Fruit fly (Drosophila melanogaster) whole organism, embryonic: Measurements from ENCODE around the gene CG7079.

ENCODE experiments used
- B-H1 ChIP-seq: fragments of 200-800 bp; sonication (Bioruptor generic); IDR thresholded peaks from 3 replicates; pipeline ENCODE4 v1.3.6; 2022; ENCODE audit warnings: missing biosample characterization, missing genetic modification characterization
- B-H2 ChIP-seq: fragments of 200-800 bp; sonication (Bioruptor generic); optimal IDR thresholded peaks from 2 replicates; lab custom pipeline; 2018; ENCODE audit warnings: missing biosample characterization, mild to moderate bottlenecking, missing genetic modification characterization
- Bgb ChIP-seq: fragments of 200-800 bp; sonication (Bioruptor generic); IDR thresholded peaks from 2 replicates; pipeline ENCODE4 v1.3.6; 2022; ENCODE audit warnings: missing biosample characterization, missing genetic modification characterization; ENCODE audit not compliant: partially characterized antibody
- CG11560 ChIP-seq: fragments of 200-800 bp; sonication (Bioruptor generic); IDR thresholded peaks from 3 replicates; pipeline ENCODE4 v1.3.6; 2022; ENCODE audit warnings: missing biosample characterization, missing genetic modification characterization
- CG12071 ChIP-seq: fragments of 200-800 bp; sonication (Bioruptor generic); optimal IDR thresholded peaks from 3 replicates; lab custom pipeline; 2018; ENCODE audit warnings: missing biosample characterization, mild to moderate bottlenecking, missing genetic modification characterization
- CG13287 ChIP-seq: fragments of 200-800 bp; sonication (Bioruptor generic); IDR thresholded peaks from 2 replicates; pipeline ENCODE4 v1.3.6; 2022; ENCODE audit warnings: missing biosample characterization, missing genetic modification characterization; ENCODE audit not compliant: partially characterized antibody
- CG13894 ChIP-seq: fragments of 200-800 bp; sonication (Bioruptor generic); optimal IDR thresholded peaks from 3 replicates; lab custom pipeline; 2018; ENCODE audit warnings: missing biosample characterization, mild to moderate bottlenecking, missing genetic modification characterization, moderate library complexity
- CG1603 ChIP-seq: fragments of 200-800 bp; sonication (Bioruptor generic); optimal IDR thresholded peaks from 2 replicates; lab custom pipeline; 2019; ENCODE audit warnings: missing biosample characterization, mild to moderate bottlenecking, missing genetic modification characterization, moderate library complexity
- CG17186 ChIP-seq: fragments of 200-800 bp; sonication (Bioruptor generic); optimal IDR thresholded peaks from 3 replicates; lab custom pipeline; 2017; ENCODE audit warnings: missing biosample characterization, missing genetic modification reagents, missing genetic modification characterization
- CG17829 ChIP-seq: fragments of 200-800 bp; optimal IDR thresholded peaks from 2 replicates; lab custom pipeline; 2019; ENCODE audit warnings: missing biosample characterization, mild to moderate bottlenecking, missing genetic modification characterization, moderate library complexity
- CG2116 ChIP-seq: fragments of 200-800 bp; sonication (Bioruptor generic); optimal IDR thresholded peaks from 3 replicates; lab custom pipeline; 2018; ENCODE audit warnings: missing biosample characterization, mild to moderate bottlenecking, missing genetic modification characterization
- CG2129 ChIP-seq: fragments of 200-800 bp; sonication (Bioruptor generic); IDR thresholded peaks from 2 replicates; pipeline ENCODE4 v1.3.6; 2022; ENCODE audit warnings: missing biosample characterization, missing genetic modification characterization; ENCODE audit not compliant: partially characterized antibody
- CG30020 ChIP-seq: fragments of 200-800 bp; optimal IDR thresholded peaks from 2 replicates; lab custom pipeline; 2019; ENCODE audit warnings: missing biosample characterization, mild to moderate bottlenecking, missing genetic modification characterization, moderate library complexity
- CG31441 ChIP-seq: fragments of 200-800 bp; sonication (Bioruptor generic); IDR thresholded peaks from 2 replicates; pipeline ENCODE4 v1.3.6; 2022; ENCODE audit warnings: missing biosample characterization, missing genetic modification characterization
- CG33213 ChIP-seq: fragments of 200-800 bp; sonication (Bioruptor generic); optimal IDR thresholded peaks from 3 replicates; lab custom pipeline; 2016; ENCODE audit warnings: missing biosample characterization, missing genetic modification characterization
- CG3995 ChIP-seq: fragments of 200-800 bp; sonication (Bioruptor generic); optimal IDR thresholded peaks from 3 replicates; lab custom pipeline; 2016; ENCODE audit warnings: missing biosample characterization, missing genetic modification characterization
- CG42726 ChIP-seq: fragments of 200-800 bp; sonication (Bioruptor generic); IDR thresholded peaks from 2 replicates; pipeline ENCODE4 v1.3.6; 2022; ENCODE audit warnings: missing biosample characterization, missing genetic modification characterization; ENCODE audit not compliant: partially characterized antibody
- CoRest ChIP-seq: fragments of 200-800 bp; sonication (Bioruptor generic); optimal IDR thresholded peaks from 3 replicates; lab custom pipeline; 2018; ENCODE audit warnings: missing biosample characterization, mild to moderate bottlenecking, missing genetic modification characterization, moderate library complexity
- Dbx ChIP-seq: fragments of 200-800 bp; sonication (Bioruptor generic); IDR thresholded peaks from 3 replicates; pipeline ENCODE4 v1.3.6; 2022; ENCODE audit warnings: missing biosample characterization, missing genetic modification characterization
- Dek ChIP-seq: fragments of 200-800 bp; sonication (Bioruptor generic); optimal IDR thresholded peaks from 3 replicates; lab custom pipeline; 2019; ENCODE audit warnings: missing biosample characterization, mild to moderate bottlenecking, missing genetic modification characterization, moderate library complexity
- Doc3 ChIP-seq: fragments of 200-800 bp; sonication (Bioruptor generic); IDR thresholded peaks from 3 replicates; pipeline ENCODE4 v1.3.6; 2022; ENCODE audit warnings: missing biosample characterization, missing genetic modification characterization; ENCODE audit not compliant: partially characterized antibody
- Hr3 ChIP-seq: fragments of 200-800 bp; sonication (Bioruptor generic); optimal IDR thresholded peaks from 3 replicates; lab custom pipeline; 2016; ENCODE audit warnings: missing biosample characterization, missing genetic modification characterization
- MESR4 ChIP-seq: fragments of 200-800 bp; sonication (Bioruptor generic); optimal IDR thresholded peaks from 2 replicates; lab custom pipeline; 2018; ENCODE audit warnings: missing biosample characterization, mild to moderate bottlenecking, missing genetic modification characterization, moderate library complexity
- Mad ChIP-seq: fragments of 200-800 bp; sonication (Bioruptor generic); optimal IDR thresholded peaks from 2 replicates; lab custom pipeline; 2016; ENCODE audit warnings: missing biosample characterization, missing genetic modification characterization
- Opbp ChIP-seq: fragments of 200-800 bp; sonication (Bioruptor generic); IDR thresholded peaks from 3 replicates; pipeline ENCODE4 v1.3.6; 2022; ENCODE audit warnings: missing biosample characterization, missing genetic modification characterization; ENCODE audit not compliant: partially characterized antibody
- Pdp1 ChIP-seq, 2 experiments: fragments of 200-800 bp; sonication (Bioruptor generic); optimal IDR thresholded peaks; 3 replicates each; lab custom pipeline; 2016; ENCODE audit warnings: missing biosample characterization in 2 of 2, missing genetic modification characterization in 2 of 2, mild to moderate bottlenecking in 1 of 2, moderate library complexity in 1 of 2
- abd-A ChIP-seq: fragments of 200-800 bp; sonication (Bioruptor generic); optimal IDR thresholded peaks from 3 replicates; lab custom pipeline; 2019; ENCODE audit warnings: missing biosample characterization, mild to moderate bottlenecking, missing genetic modification characterization, moderate library complexity
- amos ChIP-seq: fragments of 200-800 bp; sonication (Bioruptor generic); IDR thresholded peaks from 2 replicates; pipeline ENCODE4 v1.3.6; 2022; ENCODE audit warnings: missing biosample characterization, missing genetic modification characterization; ENCODE audit not compliant: partially characterized antibody
- ara ChIP-seq: fragments of 200-800 bp; sonication (Bioruptor generic); IDR thresholded peaks from 2 replicates; pipeline ENCODE4 v1.3.6; 2022; ENCODE audit warnings: missing biosample characterization, missing genetic modification characterization
- bbx ChIP-seq: fragments of 200-800 bp; sonication (Bioruptor generic); IDR thresholded peaks from 2 replicates; pipeline ENCODE4 v1.3.6; 2022; ENCODE audit warnings: missing biosample characterization, missing genetic modification characterization; ENCODE audit not compliant: partially characterized antibody
- gfzf ChIP-seq: fragments of 200-800 bp; sonication (Bioruptor generic); optimal IDR thresholded peaks from 2 replicates; lab custom pipeline; 2016; ENCODE audit warnings: missing biosample characterization, mild to moderate bottlenecking, missing genetic modification characterization, moderate library complexity
- hbn ChIP-seq: fragments of 200-800 bp; sonication (Bioruptor generic); IDR thresholded peaks from 2 replicates; pipeline ENCODE4 v1.3.6; 2022; ENCODE audit warnings: missing biosample characterization, missing genetic modification characterization; ENCODE audit not compliant: partially characterized antibody
- ken ChIP-seq: fragments of 200-800 bp; sonication (Bioruptor generic); IDR thresholded peaks from 3 replicates; pipeline ENCODE4 v1.3.6; 2022; ENCODE audit warnings: missing biosample characterization, missing genetic modification characterization
- knrl ChIP-seq: fragments of 200-800 bp; sonication (Bioruptor generic); IDR thresholded peaks from 3 replicates; pipeline ENCODE4 v1.3.6; 2022; ENCODE audit warnings: missing biosample characterization, missing genetic modification characterization; ENCODE audit not compliant: partially characterized antibody
- mirr ChIP-seq: fragments of 200-800 bp; sonication (Bioruptor generic); optimal IDR thresholded peaks from 3 replicates; lab custom pipeline; 2018; ENCODE audit warnings: missing biosample characterization, mild to moderate bottlenecking, missing genetic modification characterization
- onecut ChIP-seq: fragments of 200-800 bp; sonication (Bioruptor generic); IDR thresholded peaks from 2 replicates; pipeline ENCODE4 v1.3.6; 2022; ENCODE audit warnings: missing biosample characterization, missing genetic modification characterization
- otp ChIP-seq: fragments of 200-800 bp; sonication (Bioruptor generic); IDR thresholded peaks from 3 replicates; pipeline ENCODE4, ENCODE4 v1.3.6; 2022; ENCODE audit warnings: missing biosample characterization, missing genetic modification characterization
- pzg ChIP-seq: fragments of 200-800 bp; sonication (Bioruptor generic); optimal IDR thresholded peaks from 3 replicates; lab custom pipeline; 2018; ENCODE audit warnings: missing biosample characterization, mild to moderate bottlenecking, missing genetic modification characterization, moderate library complexity
- sens ChIP-seq: fragments of 200-800 bp; sonication (Bioruptor generic); peaks from one replicate; lab custom pipeline; 2016; ENCODE audit warnings: missing biosample characterization, missing genetic modification characterization
- sob ChIP-seq: fragments of 200-800 bp; sonication (Bioruptor generic); IDR thresholded peaks from 2 replicates; pipeline ENCODE4 v1.3.6; 2022; ENCODE audit warnings: missing biosample characterization, missing genetic modification characterization
- stwl ChIP-seq: fragments of 200-800 bp; sonication (Bioruptor generic); optimal IDR thresholded peaks from 3 replicates; lab custom pipeline; 2018; ENCODE audit warnings: missing biosample characterization, mild to moderate bottlenecking, missing genetic modification characterization, moderate library complexity
- tna ChIP-seq: fragments of 200-800 bp; sonication (Bioruptor generic); IDR thresholded peaks from 2 replicates; pipeline ENCODE4 v1.3.6; 2022; ENCODE audit warnings: missing biosample characterization, missing genetic modification characterization; ENCODE audit not compliant: partially characterized antibody
- unc-4 ChIP-seq: fragments of 200-800 bp; sonication (Bioruptor generic); IDR thresholded peaks from 2 replicates; pipeline ENCODE4 v1.3.6; 2022; ENCODE audit warnings: missing biosample characterization, missing genetic modification characterization; ENCODE audit not compliant: partially characterized antibody
- vfl ChIP-seq: fragments of 200-800 bp; sonication (Bioruptor generic); optimal IDR thresholded peaks from 2 replicates; lab custom pipeline; 2016; ENCODE audit warnings: missing biosample characterization, missing genetic modification characterization
- zen2 ChIP-seq: fragments of 200-800 bp; sonication (Bioruptor generic); IDR thresholded peaks from 3 replicates; pipeline ENCODE4 v1.3.6; 2022; ENCODE audit warnings: missing biosample characterization, missing genetic modification characterization; ENCODE audit not compliant: partially characterized antibody
- zfh2 ChIP-seq: fragments of 200-800 bp; sonication (Bioruptor generic); optimal IDR thresholded peaks from 2 replicates; lab custom pipeline; 2016; ENCODE audit warnings: missing biosample characterization, missing genetic modification characterization

The CG7079 gene

DNA sequence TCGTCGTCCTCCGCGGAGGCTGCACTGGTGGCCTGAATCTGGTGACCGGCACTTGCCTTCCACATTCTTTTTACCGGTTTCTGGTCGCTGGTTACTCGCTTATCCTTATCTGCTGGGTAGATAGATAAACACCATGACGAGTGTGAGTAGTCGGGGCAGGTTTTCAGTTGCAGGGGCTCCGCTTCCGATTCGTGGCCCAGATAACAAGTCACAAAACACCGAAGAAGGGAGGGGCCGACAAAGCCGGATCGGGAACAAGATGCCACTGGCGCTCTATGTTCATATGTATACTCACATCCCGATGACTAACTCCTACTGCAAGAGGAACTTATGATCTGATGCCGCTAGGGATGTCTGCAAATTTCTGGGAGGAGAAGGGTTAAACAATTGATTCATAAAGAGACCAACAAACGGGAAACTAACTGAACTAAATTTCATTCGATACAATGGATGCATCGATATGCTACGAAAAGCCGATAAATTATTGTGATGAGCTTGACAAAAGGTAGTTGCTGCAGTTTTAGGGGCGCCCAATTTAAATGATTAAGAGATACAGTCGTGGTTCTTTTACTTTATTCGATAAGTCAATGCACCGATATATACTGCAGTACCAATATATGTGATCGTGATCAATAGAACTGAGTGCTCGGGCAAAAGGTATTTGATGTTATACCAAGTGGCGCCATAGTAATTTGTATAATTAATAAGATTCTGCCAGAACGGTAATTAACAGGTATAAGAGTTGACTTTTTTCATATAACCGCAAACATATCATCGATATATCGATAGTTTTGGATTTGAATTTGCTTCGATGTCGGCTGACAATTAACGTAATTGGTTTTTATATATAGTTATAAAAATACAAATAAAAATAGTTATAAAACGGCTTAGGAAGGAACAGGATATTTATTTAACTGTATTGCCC is 15.6 kb upstream of the CG7079 start, which contains the start of gene Cortactin (continued):
- TF ChIP-seq CG30020: peak; percentile 13
- peak; percentile 32 for TF ChIP-seq CG33213 (GFP tag; lab: Kevin White, UChicago)
- TF ChIP-seq Pdp1 (GFP tag; optimal IDR thresholded peaks at IDR 0.05; lab: Kevin White, UChicago): peak in 1 of 2 experiments; percentile 85
- TF ChIP-seq CG3995 (GFP tag; lab: Kevin White, UChicago): peak; percentile 90
- TF ChIP-seq Bgb: peak; percentile 94
- TF ChIP-seq CG2116 (GFP tag; lab: Kevin White, UChicago): peak; percentile 69
- peak; percentile 63 for TF ChIP-seq gfzf (GFP tag; lab: Kevin White, UChicago)
- peak; percentile 11 for TF ChIP-seq zfh2 (GFP tag; lab: Kevin White, UChicago)
- peak; percentile 95 for TF ChIP-seq amos (GFP tag; lab: Robert Waterston, UW)
- TF ChIP-seq onecut: peak; percentile 27; the same call in 1 of the 2 replicates
- TF ChIP-seq otp (GFP tag; lab: Robert Waterston, UW): 0 out of 3 replicates have a peak, but pooled peaks have one; percentile 41
- peak; percentile 5 for TF ChIP-seq Hr3 (GFP tag; lab: Kevin White, UChicago)
- peak; percentile 10 for TF ChIP-seq abd-A (tag; lab: Kevin White, UChicago)
- TF ChIP-seq Doc3 (GFP tag; lab: Robert Waterston, UW): peak; percentile 93
- TF ChIP-seq CG42726 (GFP tag; lab: Robert Waterston, UW): peak; percentile 95
- peak; percentile 89; the same call in 1 of the 2 replicates for TF ChIP-seq CG13287 (GFP tag; lab: Robert Waterston, UW)
- peak; percentile 83 for TF ChIP-seq knrl
- peak; percentile 91 for TF ChIP-seq CG2129 (GFP tag; lab: Robert Waterston, UW)
- TF ChIP-seq CG12071 (GFP tag; lab: Kevin White, UChicago): no peak
- peak; percentile 92 for TF ChIP-seq Opbp (GFP tag; lab: Robert Waterston, UW)
- no peak for TF ChIP-seq CG31441 (GFP tag; lab: Robert Waterston, UW)
- peak; percentile 88 for TF ChIP-seq stwl (tag; lab: Kevin White, UChicago)
- TF ChIP-seq CG17829: peak; percentile 10
- no peak for TF ChIP-seq CG17186 (GFP tag; lab: Kevin White, UChicago)
- peak; percentile 91 for TF ChIP-seq tna (GFP tag; lab: Robert Waterston, UW)
- 0 out of 3 replicates have a peak, but pooled peaks have one; percentile 48 for TF ChIP-seq Dbx (GFP tag; lab: Robert Waterston, UW)
- peak; percentile 93 for TF ChIP-seq bbx (GFP tag; lab: Robert Waterston, UW)
- TF ChIP-seq B-H2 (GFP tag; lab: Kevin White, UChicago): peak; percentile 48
- TF ChIP-seq hbn (GFP tag; lab: Robert Waterston, UW): peak; percentile 81
- peak; percentile 94 for TF ChIP-seq pzg (GFP tag; lab: Kevin White, UChicago)
- TF ChIP-seq ken: no peak
- peak; percentile 72 for TF ChIP-seq CG1603 (tag; lab: Kevin White, UChicago)
- peak; percentile 68 for TF ChIP-seq sens
- peak; percentile 100 for TF ChIP-seq CG11560
- peak; percentile 51 for TF ChIP-seq CG13894 (tag; lab: Kevin White, UChicago)
- peak; percentile 87 for TF ChIP-seq unc-4
- 0 out of 2 replicates have a peak, but pooled peaks have one; percentile 19 for TF ChIP-seq sob
- no peak for TF ChIP-seq vfl (GFP tag; lab: Kevin White, UChicago)
- TF ChIP-seq ara: no peak
- peak; percentile 1 for TF ChIP-seq Dek
- TF ChIP-seq Mad (GFP tag; lab: Kevin White, UChicago): no peak
- no peak for TF ChIP-seq B-H1
- TF ChIP-seq MESR4 (GFP tag; lab: Kevin White, UChicago): peak; percentile 90
- peak; percentile 93 for TF ChIP-seq zen2
- TF ChIP-seq mirr (GFP tag; lab: Kevin White, UChicago): peak; percentile 9
- TF ChIP-seq CoRest: peak; percentile 19
